Fruit fly (Drosophila melanogaster): ENCODE measurements around the gene CG5412.

The CG5412 gene

dm6 chr3R:20595901-20596300, 19.0 kb downstream of the CG5412 start:
- TF ChIP-seq Neu2 (GFP tag; optimal IDR thresholded peaks at IDR 0.05; ENCODE audit: borderline replicate concordance) (no peak), CG10431 (GFP tag; optimal IDR thresholded peaks at IDR 0.05) (peak; percentile 95)

- peak; percentile 48 for TF ChIP-seq pros (GFP tag; optimal IDR thresholded peaks at IDR 0.05)
- TF ChIP-seq Ravus (GFP tag; IDR thresholded peaks at IDR 0.05): no peak
- peak; percentile 64 for TF ChIP-seq sens (GFP tag)
- peak; percentile 61; the same call in 1 of the 2 replicates for TF ChIP-seq vvl (GFP tag; IDR thresholded peaks at IDR 0.05)
- no peak for TF ChIP-seq wek (GFP tag; optimal IDR thresholded peaks at IDR 0.05)
- TF ChIP-seq CG7928 (GFP tag; optimal IDR thresholded peaks at IDR 0.05): no peak
- peak; percentile 54 for TF ChIP-seq twi (tag; optimal IDR thresholded peaks at IDR 0.05)
- no peak for TF ChIP-seq B-H1 (GFP tag; IDR thresholded peaks at IDR 0.05)
- no peak for TF ChIP-seq CoRest (tag; optimal IDR thresholded peaks at IDR 0.05)
- TF ChIP-seq cad (GFP tag; optimal IDR thresholded peaks at IDR 0.05): peak; percentile 24
- no peak for TF ChIP-seq CG18476 (GFP tag; optimal IDR thresholded peaks at IDR 0.05)
- TF ChIP-seq phol (tag; optimal IDR thresholded peaks at IDR 0.05): peak; percentile 6
- TF ChIP-seq grau (tag; optimal IDR thresholded peaks at IDR 0.05): no peak
- TF ChIP-seq Stat92E (GFP tag; optimal IDR thresholded peaks at IDR 0.05): peak in 1 of 3 experiments; percentile 61
- peak; percentile 17 for TF ChIP-seq CG13894 (tag; optimal IDR thresholded peaks at IDR 0.05)
- TF ChIP-seq cg (GFP tag; optimal IDR thresholded peaks at IDR 0.05): peak; percentile 10
Measured at dm6 chr3R:20596337-20596962, 19.6 kb downstream of the CG5412 start.

- TF ChIP-seq btn (GFP tag; optimal IDR thresholded peaks at IDR 0.05): no peak
- TF ChIP-seq CG18619 (GFP tag; optimal IDR thresholded peaks at IDR 0.05): no peak
- no peak for TF ChIP-seq MTF-1 (GFP tag; optimal IDR thresholded peaks at IDR 0.05; ENCODE audit: borderline replicate concordance)
- TF ChIP-seq lov (optimal IDR thresholded peaks at IDR 0.05): no peak
- TF ChIP-seq lov (GFP tag; IDR thresholded peaks at IDR 0.05): 0 out of 3 replicates have a peak, but pooled peaks have one; percentile 30
- no peak for TF ChIP-seq tgo (GFP tag; IDR thresholded peaks at IDR 0.05)
- TF ChIP-seq Ets65A (GFP tag): peak; percentile 77
- no peak for TF ChIP-seq Dp (GFP tag; optimal IDR thresholded peaks at IDR 0.05)
- peak; percentile 89 for TF ChIP-seq oc (tag; optimal IDR thresholded peaks at IDR 0.05)
- no peak for TF ChIP-seq CG1233 (GFP tag; optimal IDR thresholded peaks at IDR 0.05)
- peak; percentile 60 for TF ChIP-seq CG32767 (GFP tag; IDR thresholded peaks at IDR 0.05)
- TF ChIP-seq ro (GFP tag; IDR thresholded peaks at IDR 0.05): no peak
- TF ChIP-seq CG13894 (tag; optimal IDR thresholded peaks at IDR 0.05): peak; percentile 79
- no peak for TF ChIP-seq Ets97D (GFP tag; optimal IDR thresholded peaks at IDR 0.05)
- 0 out of 3 replicates have a peak, but pooled peaks have one; percentile 13 for TF ChIP-seq dysf (GFP tag; IDR thresholded peaks at IDR 0.05)
- no peak for TF ChIP-seq pfk (GFP tag; optimal IDR thresholded peaks at IDR 0.05)
- peak in 1 of 2 experiments; percentile 52 for TF ChIP-seq tll (GFP tag; optimal IDR thresholded peaks at IDR 0.05)
- peak; percentile 18 for TF ChIP-seq CG15479 (GFP tag; optimal IDR thresholded peaks at IDR 0.05)
- TF ChIP-seq vvl (GFP tag; IDR thresholded peaks at IDR 0.05): no peak
- TF ChIP-seq sima (GFP tag; optimal IDR thresholded peaks at IDR 0.05): no peak
- peak; percentile 64 for TF ChIP-seq Med (GFP tag)
- no peak for TF ChIP-seq ase (GFP tag; IDR thresholded peaks at IDR 0.05)
- TF ChIP-seq CG11504 (tag; optimal IDR thresholded peaks at IDR 0.05): no peak
- TF ChIP-seq CrebB (tag; optimal IDR thresholded peaks at IDR 0.05): no peak
- no peak for TF ChIP-seq CG12942 (GFP tag; optimal IDR thresholded peaks at IDR 0.05)
- TF ChIP-seq emc (GFP tag; optimal IDR thresholded peaks at IDR 0.05): no peak
- TF ChIP-seq ac (GFP tag; optimal IDR thresholded peaks at IDR 0.05): no peak
Measured at dm6 chr3R:20597407-20598325, 20.8 kb downstream of the CG5412 start.

Data from whole organism, embryonic.